Fruit fly (Drosophila melanogaster) whole organism, adult: ENCODE data around the gene MED11.

Experiments used
- CG11617 ChIP-seq: fragments of 200-800 bp; sonication (Bioruptor generic); optimal IDR thresholded peaks from 2 replicates; lab custom pipeline; 2017; ENCODE audit warnings: mild to moderate bottlenecking, missing biosample characterization, missing genetic modification reagents, missing genetic modification characterization
- CG33017 ChIP-seq: fragments of 200-800 bp; sonication (Bioruptor generic); optimal IDR thresholded peaks from 2 replicates; lab custom pipeline; 2018; ENCODE audit warnings: missing biosample characterization, mild to moderate bottlenecking, missing genetic modification characterization, moderate library complexity
- CG7045 ChIP-seq: fragments of 200-800 bp; sonication (Bioruptor generic); optimal IDR thresholded peaks from 2 replicates; lab custom pipeline; 2017; ENCODE audit warnings: missing biosample characterization, mild to moderate bottlenecking, missing genetic modification characterization
- Clk ChIP-seq: fragments of 200-800 bp; sonication (Bioruptor generic); optimal IDR thresholded peaks from 2 replicates; lab custom pipeline; 2017; ENCODE audit warnings: missing biosample characterization, missing genetic modification characterization
- Mnt ChIP-seq: fragments of 200-800 bp; sonication (Bioruptor generic); optimal IDR thresholded peaks from 2 replicates; lab custom pipeline; 2016; ENCODE audit warnings: missing biosample characterization, mild to moderate bottlenecking, missing genetic modification characterization
- cnc ChIP-seq, 2 experiments: fragments of >200 bp; optimal IDR thresholded peaks; 2 replicates each; lab custom pipeline; 2017
- kay ChIP-seq: fragments of 200-800 bp; sonication (Bioruptor generic); peaks from one replicate; lab custom pipeline; 2016; ENCODE audit warnings: missing biosample characterization, missing genetic modification characterization, borderline replicate concordance
- pad ChIP-seq: fragments of 200-800 bp; sonication (Bioruptor generic); optimal IDR thresholded peaks from 3 replicates; lab custom pipeline; 2017; ENCODE audit warnings: missing biosample characterization, missing genetic modification characterization, mild to moderate bottlenecking, moderate library complexity, missing genetic modification reagents
- tj ChIP-seq: fragments of 200-800 bp; sonication (Bioruptor generic); optimal IDR thresholded peaks from 3 replicates; lab custom pipeline; 2017; ENCODE audit warnings: missing biosample characterization, mild to moderate bottlenecking, missing genetic modification characterization, moderate library complexity

The MED11 gene

dm6 chr3L:18792009-18792339 is 46.3 kb downstream of the MED11 start:
- peak; percentile 63 for TF ChIP-seq kay (GFP tag; lab: Kevin White, UChicago)
- TF ChIP-seq Clk (GFP tag; lab: Kevin White, UChicago): no peak

- no peak for TF ChIP-seq Mnt (GFP tag; lab: Kevin White, UChicago)
- TF ChIP-seq pad (GFP tag; lab: Kevin White, UChicago): peak; percentile 4
- peak; percentile 72 for TF ChIP-seq tj (GFP tag; lab: Kevin White, UChicago)
Measured at dm6 chr3L:18792834-18793233, 47.2 kb downstream of the MED11 start.

DNA sequence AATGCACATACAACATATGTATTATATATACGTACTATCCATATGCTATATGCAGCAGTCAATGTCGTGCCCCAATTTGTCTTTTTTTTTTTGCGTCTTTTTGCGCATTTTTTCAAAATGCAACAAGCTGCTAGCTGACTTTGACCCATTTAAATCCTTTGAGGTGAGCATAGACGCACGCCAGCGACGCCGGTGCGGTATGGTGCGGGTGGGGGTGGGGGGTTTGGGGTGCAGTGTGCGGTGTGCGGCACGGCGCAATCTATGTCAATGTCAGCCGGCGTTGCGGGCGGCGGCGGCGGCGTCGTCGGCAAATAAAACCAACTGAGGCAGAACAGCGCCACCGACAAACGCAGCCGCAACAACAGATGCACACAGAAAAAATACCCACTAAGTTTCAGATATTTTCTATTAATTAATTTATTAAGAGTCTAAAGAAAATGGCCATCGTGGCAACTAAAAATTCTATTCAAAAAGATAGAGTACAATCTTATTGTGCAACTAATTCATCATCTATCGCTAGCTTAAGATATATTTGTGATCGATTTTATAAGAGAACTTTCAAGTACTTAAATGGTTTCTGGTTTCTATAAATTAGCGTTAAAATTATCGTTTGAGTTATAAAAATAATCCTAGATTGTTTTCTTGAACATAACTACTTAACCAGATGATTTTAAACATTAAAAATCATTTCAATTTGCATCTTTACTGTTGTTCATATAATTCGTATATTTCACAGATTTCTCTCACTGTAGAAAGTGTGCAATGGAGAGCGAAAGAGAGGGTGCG is 49.6 kb downstream of the MED11 start:
- TF ChIP-seq CG7045 (GFP tag; lab: Kevin White, UChicago) (peak; percentile 26), CG33017 (tag; lab: Kevin White, UChicago) (peak; percentile 33), cnc (optimal IDR thresholded peaks at IDR 0.05; lab: Kevin White, UChicago) (no peak), CG11617 (peak; percentile 16)
